Worm (Caenorhabditis elegans) whole organism, mixed stage, embryonic: ENCODE data around the gene T06E4.7.

Experiments used
- M03D4.4 ChIP-seq: sonication (generic microtip); optimal IDR thresholded peaks from 2 replicates; lab custom pipeline; 2017; ENCODE audit warnings: mild to moderate bottlenecking, missing genetic modification characterization, missing compliant biosample characterization
- bed-3 ChIP-seq: fragments of 200-800 bp; sonication (Bioruptor generic); optimal IDR thresholded peaks from 3 replicates; lab custom pipeline; 2018; ENCODE audit warnings: mild to moderate bottlenecking, missing genetic modification characterization, moderate library complexity, missing compliant biosample characterization
- blmp-1 ChIP-seq: fragments of 150-350 bp; optimal IDR thresholded peaks from 2 replicates; lab custom pipeline; 2014; ENCODE audit warnings: missing biosample characterization, missing genetic modification characterization
- ceh-39 ChIP-seq: fragments of 150-350 bp; optimal IDR thresholded peaks from 2 replicates; lab custom pipeline; 2014; ENCODE audit warnings: missing biosample characterization, missing genetic modification characterization
- ceh-43 ChIP-seq: fragments of 200-800 bp; sonication (Bioruptor generic); optimal IDR thresholded peaks from 2 replicates; lab custom pipeline; 2018; ENCODE audit warnings: mild to moderate bottlenecking, missing genetic modification characterization, moderate library complexity, missing compliant biosample characterization
- ces-1 ChIP-seq: fragments of 150-350 bp; optimal IDR thresholded peaks from 2 replicates; lab custom pipeline; 2014; ENCODE audit warnings: missing biosample characterization, missing genetic modification reagents, missing genetic modification characterization
- cnd-1 ChIP-seq: fragments of 200-800 bp; sonication (Bioruptor generic); optimal IDR thresholded peaks from 2 replicates; lab custom pipeline; 2018; ENCODE audit warnings: mild to moderate bottlenecking, missing genetic modification characterization, missing compliant biosample characterization
- drap-1 ChIP-seq: fragments of 200-800 bp; sonication (Bioruptor generic); optimal IDR thresholded peaks from 3 replicates; lab custom pipeline; 2018; ENCODE audit warnings: mild to moderate bottlenecking, missing genetic modification characterization, missing compliant biosample characterization
- elt-1 ChIP-seq: sonication (generic microtip); optimal IDR thresholded peaks from 2 replicates; lab custom pipeline; 2017; ENCODE audit warnings: missing genetic modification characterization, mild to moderate bottlenecking, missing compliant biosample characterization, antibody characterized with exemption, moderate library complexity, borderline replicate concordance; ENCODE audit not compliant: insufficient read depth
- flh-1 ChIP-seq: fragments of 200-800 bp; sonication (Bioruptor generic); optimal IDR thresholded peaks from 2 replicates; lab custom pipeline; 2018; ENCODE audit warnings: mild to moderate bottlenecking, missing genetic modification characterization, moderate library complexity, missing compliant biosample characterization
- ham-2 ChIP-seq: fragments of 200-800 bp; sonication (Bioruptor generic); optimal IDR thresholded peaks from 2 replicates; lab custom pipeline; 2018; ENCODE audit warnings: mild to moderate bottlenecking, missing genetic modification characterization, missing compliant biosample characterization
- hlh-1 ChIP-seq: fragments of 150-350 bp; optimal IDR thresholded peaks from 2 replicates; lab custom pipeline; 2014; ENCODE audit warnings: missing biosample characterization, missing genetic modification reagents, missing genetic modification characterization
- lin-13 ChIP-seq: fragments of 150-350 bp; optimal IDR thresholded peaks from 2 replicates; lab custom pipeline; 2014; ENCODE audit warnings: missing biosample characterization, missing genetic modification characterization
- lin-32 ChIP-seq: fragments of 200-800 bp; sonication (Bioruptor generic); optimal IDR thresholded peaks from 2 replicates; lab custom pipeline; 2018; ENCODE audit warnings: mild to moderate bottlenecking, missing genetic modification characterization, missing compliant biosample characterization
- mab-5 ChIP-seq: fragments of 150-350 bp; optimal IDR thresholded peaks from 2 replicates; lab custom pipeline; 2014; ENCODE audit warnings: missing biosample characterization, missing genetic modification characterization
- mep-1 ChIP-seq: fragments of 150-350 bp; optimal IDR thresholded peaks from 2 replicates; lab custom pipeline; 2017; ENCODE audit warnings: missing biosample characterization, missing genetic modification reagents, missing genetic modification characterization, inconsistent platforms
- mls-2 ChIP-seq: sonication (generic microtip); optimal IDR thresholded peaks from 2 replicates; lab custom pipeline; 2016; ENCODE audit warnings: mild to moderate bottlenecking, missing genetic modification characterization, moderate library complexity, missing compliant biosample characterization
- nhr-12 ChIP-seq: fragments of 150-350 bp; optimal IDR thresholded peaks from 2 replicates; lab custom pipeline; 2014; ENCODE audit warnings: missing biosample characterization, missing genetic modification characterization
- nhr-2 ChIP-seq: fragments of 150-350 bp; optimal IDR thresholded peaks from 2 replicates; lab custom pipeline; 2014; ENCODE audit warnings: missing biosample characterization, missing genetic modification characterization
- nhr-237 ChIP-seq: fragments of 150-350 bp; optimal IDR thresholded peaks from 2 replicates; lab custom pipeline; 2014; ENCODE audit warnings: missing biosample characterization, missing genetic modification characterization
- nhr-28 ChIP-seq: fragments of 150-350 bp; optimal IDR thresholded peaks from 2 replicates; lab custom pipeline; 2014; ENCODE audit warnings: missing biosample characterization, missing genetic modification characterization
- nhr-76 ChIP-seq: sonication (generic microtip); optimal IDR thresholded peaks from 2 replicates; lab custom pipeline; 2017; ENCODE audit warnings: missing biosample characterization, missing genetic modification characterization
- pha-4 ChIP-seq: fragments of 150-350 bp; optimal IDR thresholded peaks from 2 replicates; lab custom pipeline; 2018; ENCODE audit warnings: missing biosample characterization, missing genetic modification reagents, missing genetic modification characterization
- sem-2 ChIP-seq: fragments of 200-800 bp; sonication (Bioruptor generic); optimal IDR thresholded peaks from 2 replicates; lab custom pipeline; 2018; ENCODE audit warnings: mild to moderate bottlenecking, missing genetic modification characterization, missing compliant biosample characterization
- snpc-4 ChIP-seq: fragments of 150-350 bp; optimal IDR thresholded peaks from 2 replicates; lab custom pipeline; 2014; ENCODE audit warnings: missing biosample characterization, missing genetic modification characterization
- sptf-1 ChIP-seq: sonication (generic microtip); optimal IDR thresholded peaks from 2 replicates; lab custom pipeline; 2017; ENCODE audit warnings: mild to moderate bottlenecking, missing genetic modification characterization, moderate library complexity, missing compliant biosample characterization
- tbx-8 ChIP-seq: fragments of 200-800 bp; sonication (Bioruptor generic); optimal IDR thresholded peaks from 2 replicates; lab custom pipeline; 2018; ENCODE audit warnings: mild to moderate bottlenecking, missing genetic modification characterization, moderate library complexity, missing compliant biosample characterization
- unc-120 ChIP-seq: sonication (generic microtip); optimal IDR thresholded peaks from 2 replicates; lab custom pipeline; 2017; ENCODE audit warnings: missing genetic modification characterization, missing compliant biosample characterization; ENCODE audit not compliant: poor library complexity, severe bottlenecking
- unc-39 ChIP-seq: fragments of 150-350 bp; optimal IDR thresholded peaks from 2 replicates; lab custom pipeline; 2014; ENCODE audit warnings: missing biosample characterization, missing genetic modification characterization
- zip-8 ChIP-seq: fragments of 150-350 bp; optimal IDR thresholded peaks from 2 replicates; lab custom pipeline; 2014; ENCODE audit warnings: missing biosample characterization, missing genetic modification characterization
- ztf-11 ChIP-seq: fragments of 150-350 bp; optimal IDR thresholded peaks from 2 replicates; lab custom pipeline; 2014; ENCODE audit warnings: missing biosample characterization, missing genetic modification characterization

Gene T06E4.7

DNA sequence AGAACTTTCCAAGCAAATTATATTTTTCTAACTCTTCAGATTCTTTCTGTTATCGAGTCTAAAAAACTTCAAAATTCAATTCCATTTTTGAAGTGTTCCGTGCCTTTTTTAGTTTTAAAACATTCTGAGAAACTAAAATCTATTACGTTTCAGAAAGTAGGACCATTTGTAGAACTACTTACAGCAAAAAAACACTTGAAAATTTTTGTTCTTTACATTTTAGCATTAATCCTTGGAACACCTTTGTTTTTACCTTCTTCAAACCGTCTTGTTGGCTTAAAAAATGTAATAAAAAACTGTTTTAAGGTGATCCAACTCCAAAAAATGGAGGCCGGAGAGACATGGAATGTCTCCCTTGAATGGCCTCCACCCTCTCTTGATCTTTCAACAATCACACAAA, 17.9 kb upstream of the T06E4.7 start, which contains the start of gene dop-2:
TSS of gene dop-2 (plus strand) at position 301 of the 400 bp plus-strand sequence.
- no peak for TF ChIP-seq sptf-1 (tag; lab: Kevin White, UChicago)
- TF ChIP-seq, all 35 proteins: peak for 0

ce11 chrV:9609217-9609616, 17.0 kb upstream of the T06E4.7 start:
- TF ChIP-seq drap-1 (GFP tag; lab: Kevin White, UChicago) (no peak), snpc-4 (tag; lab: Kevin White, UChicago) (no peak), cnd-1 (tag; lab: Kevin White, UChicago) (no peak), ces-1 (GFP tag; lab: Kevin White, UChicago) (no peak), unc-39 (tag; lab: Kevin White, UChicago) (no peak), nhr-76 (tag; lab: Kevin White, UChicago) (no peak), nhr-12 (no peak), nhr-2 (tag; lab: Kevin White, UChicago) (no peak), sptf-1 (tag; lab: Kevin White, UChicago) (no peak), lin-32 (GFP tag; lab: Kevin White, UChicago) (no peak)

ce11 chrV:9615725-9616124, 10.5 kb upstream of the T06E4.7 start, which contains the start of gene pqn-63:
TSS of gene pqn-63 (plus strand) at chrV:9616031.
- no peak for TF ChIP-seq lin-32 (GFP tag; lab: Kevin White, UChicago)
- no peak for TF ChIP-seq drap-1 (GFP tag; lab: Kevin White, UChicago)
- TF ChIP-seq pha-4 (tag; lab: Kevin White, UChicago) = no peak
- no peak for TF ChIP-seq ztf-11 (tag; lab: Kevin White, UChicago)
- TF ChIP-seq mep-1 (tag; lab: Kevin White, UChicago) = no peak
- no peak for TF ChIP-seq nhr-76 (tag; lab: Kevin White, UChicago)
- no peak for TF ChIP-seq unc-39 (tag; lab: Kevin White, UChicago)
- TF ChIP-seq flh-1 (GFP tag; lab: Kevin White, UChicago) = no peak
- TF ChIP-seq unc-120 (tag; lab: Kevin White, UChicago) = no peak
- no peak for TF ChIP-seq hlh-1

DNA sequence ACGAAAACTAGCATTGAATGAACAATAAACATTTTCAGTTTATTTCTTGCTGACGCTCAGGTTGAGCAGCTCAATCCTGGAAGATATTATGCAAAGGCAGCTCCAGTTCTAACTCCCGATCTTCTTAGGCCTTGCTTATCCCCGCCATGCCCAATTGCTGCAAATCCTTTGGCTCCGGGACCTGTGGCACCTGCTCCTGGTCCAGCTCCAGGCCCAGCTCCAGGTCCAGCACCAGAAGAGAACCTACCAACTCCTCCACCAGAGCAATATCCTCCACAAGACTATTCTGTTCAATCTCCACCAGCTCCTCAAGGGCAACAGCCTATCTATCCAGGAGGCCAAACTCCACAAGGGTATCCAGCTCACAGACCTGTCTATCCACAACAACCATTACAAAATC, 10.1 kb upstream of the T06E4.7 start:
- TF ChIP-seq ceh-43 (GFP tag; lab: Kevin White, UChicago) (no peak), bed-3 (GFP tag; lab: Kevin White, UChicago) (no peak), mep-1 (tag; lab: Kevin White, UChicago) (no peak), drap-1 (GFP tag; lab: Kevin White, UChicago) (no peak), blmp-1 (tag; lab: Kevin White, UChicago) (no peak), tbx-8 (GFP tag; lab: Kevin White, UChicago) (no peak), cnd-1 (tag; lab: Kevin White, UChicago) (no peak), nhr-237 (tag; lab: Kevin White, UChicago) (no peak), lin-32 (GFP tag; lab: Kevin White, UChicago) (no peak), lin-13 (no peak)

ce11 chrV:9616687-9617086, 9.5 kb upstream of the T06E4.7 start:
- TF ChIP-seq pha-4 (tag; lab: Kevin White, UChicago) = no peak
- no peak for TF ChIP-seq ceh-39
- no peak for TF ChIP-seq sem-2
- no peak for TF ChIP-seq nhr-76 (tag; lab: Kevin White, UChicago)
- no peak for TF ChIP-seq tbx-8 (GFP tag; lab: Kevin White, UChicago)
- no peak for TF ChIP-seq hlh-1
- no peak for TF ChIP-seq ces-1 (GFP tag; lab: Kevin White, UChicago)
- no peak for TF ChIP-seq lin-32 (GFP tag; lab: Kevin White, UChicago)
- TF ChIP-seq nhr-12 = no peak
- TF ChIP-seq mep-1 (tag; lab: Kevin White, UChicago) = no peak
- no peak for TF ChIP-seq unc-39 (tag; lab: Kevin White, UChicago)
- TF ChIP-seq ceh-43 (GFP tag; lab: Kevin White, UChicago) = no peak
- no peak for TF ChIP-seq mab-5
- no peak for TF ChIP-seq ham-2 (GFP tag; lab: Kevin White, UChicago)
- TF ChIP-seq, all 35 proteins: peak for 0

ce11 chrV:9618420-9618819, 7.8 kb upstream of the T06E4.7 start:
- no peak for TF ChIP-seq nhr-76 (tag; lab: Kevin White, UChicago)
- TF ChIP-seq drap-1 (GFP tag; lab: Kevin White, UChicago) = no peak
- TF ChIP-seq blmp-1 (tag; lab: Kevin White, UChicago) = no peak
- no peak for TF ChIP-seq mls-2 (tag; lab: Kevin White, UChicago)
- TF ChIP-seq nhr-28 = no peak
- TF ChIP-seq elt-1 (tag; lab: Kevin White, UChicago) = no peak
- no peak for TF ChIP-seq unc-120 (tag; lab: Kevin White, UChicago)
- TF ChIP-seq nhr-12 = no peak
- TF ChIP-seq nhr-2 (tag; lab: Kevin White, UChicago) = no peak
- TF ChIP-seq ceh-39 = no peak
- TF ChIP-seq M03D4.4 (tag; lab: Kevin White, UChicago) = no peak
- no peak for TF ChIP-seq cnd-1 (tag; lab: Kevin White, UChicago)
- TF ChIP-seq hlh-1 = no peak
- no peak for TF ChIP-seq lin-13
- no peak for TF ChIP-seq ham-2 (GFP tag; lab: Kevin White, UChicago)
- no peak for TF ChIP-seq mab-5
- TF ChIP-seq zip-8 = no peak
- TF ChIP-seq flh-1 (GFP tag; lab: Kevin White, UChicago) = no peak
